Fruit fly (Drosophila melanogaster) whole organism, embryonic: ENCODE measurements around the gene Mad.

Experiments
- C15 ChIP-seq: fragments of 200-800 bp; sonication (Bioruptor generic); IDR thresholded peaks from 3 replicates; pipeline ENCODE4 v1.3.6; 2022; ENCODE audit warnings: missing biosample characterization, missing genetic modification characterization
- CG10565 ChIP-seq: fragments of 200-800 bp; sonication (Bioruptor generic); optimal IDR thresholded peaks from 3 replicates; lab custom pipeline; 2016; ENCODE audit warnings: missing biosample characterization, mild to moderate bottlenecking, missing genetic modification characterization
- CG17186 ChIP-seq: fragments of 200-800 bp; sonication (Bioruptor generic); optimal IDR thresholded peaks from 3 replicates; lab custom pipeline; 2017; ENCODE audit warnings: missing biosample characterization, missing genetic modification reagents, missing genetic modification characterization
- Vsx1 ChIP-seq: fragments of 200-800 bp; sonication (Bioruptor generic); optimal IDR thresholded peaks from 2 replicates; lab custom pipeline; 2017; ENCODE audit warnings: missing biosample characterization, mild to moderate bottlenecking, missing genetic modification characterization, missing genetic modification reagents
- eve ChIP-seq, 2 experiments: fragments of >200 bp; optimal IDR thresholded peaks; 2 replicates each; lab custom pipeline; 2017; ENCODE audit warnings: missing biosample characterization in 2 of 2, missing genetic modification characterization in 2 of 2
- sd ChIP-seq: fragments of 200-800 bp; sonication (Bioruptor generic); optimal IDR thresholded peaks from 3 replicates; lab custom pipeline; 2018; ENCODE audit warnings: missing biosample characterization, mild to moderate bottlenecking, missing genetic modification characterization, moderate library complexity

The Mad gene

DNA sequence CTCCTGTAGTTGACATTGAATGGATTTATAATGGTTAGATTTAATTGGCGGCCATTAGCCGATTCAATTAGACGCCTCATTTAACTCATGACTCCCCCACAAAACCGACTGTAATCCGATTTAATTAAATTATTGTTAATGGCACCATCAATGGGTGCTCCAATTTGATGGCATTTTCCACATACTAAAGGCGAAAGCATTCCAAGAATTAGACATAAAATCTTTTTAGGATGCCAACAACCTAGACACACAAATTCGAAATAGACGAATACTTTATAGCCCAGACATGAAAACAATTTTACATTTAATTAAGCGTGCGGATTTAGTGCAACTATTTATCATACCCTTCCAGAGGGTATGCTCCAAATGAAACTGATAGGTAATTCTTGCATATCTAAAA lies 59.5 kb downstream of the Mad start:
- TF ChIP-seq CG10565 (GFP tag; lab: Kevin White, UChicago) = no peak
- TF ChIP-seq Vsx1 = no peak
- no peak for TF ChIP-seq C15
- peak in 1 of 2 experiments; percentile 55 for TF ChIP-seq eve (GFP tag; optimal IDR thresholded peaks at IDR 0.05; lab: Kevin White, UChicago)
- no peak for TF ChIP-seq CG17186 (GFP tag; lab: Kevin White, UChicago)
- peak; percentile 67 for TF ChIP-seq sd (tag; lab: Kevin White, UChicago)
- TF ChIP-seq, all 482 proteins: peak for 2
